Fruit fly (Drosophila melanogaster) S2 (cell line): ENCODE data around the gene Tsr1.

ENCODE experiments used
- CG8478 ChIP-seq: fragments of >200 bp; optimal IDR thresholded peaks from 2 replicates; lab custom pipeline; 2018
- CTCF ChIP-seq, 2 experiments: fragments of >200 bp; optimal IDR thresholded peaks; 2 replicates each; lab custom pipeline; 2018

dm6 chr3L:21363926-21364537, 29.0 kb downstream of the Tsr1 start:
- TF ChIP-seq CTCF (optimal IDR thresholded peaks at IDR 0.05; lab: Kevin White, UChicago), result no peak
- TF ChIP-seq CG8478, result no peak
